Worm (Caenorhabditis elegans): ENCODE measurements around the gene C47D12.5.

ce11 chrII:11722164-11722563 lies 37.1 kb upstream of the C47D12.5 start:
- TF ChIP-seq nhr-11 (tag; optimal IDR thresholded peaks at IDR 0.05): no peak
- TF ChIP-seq lsy-12 (tag; optimal IDR thresholded peaks at IDR 0.05): no peak
